Fruit fly (Drosophila melanogaster): Measurements from ENCODE around the gene Naa60.

The Naa60 gene

DNA sequence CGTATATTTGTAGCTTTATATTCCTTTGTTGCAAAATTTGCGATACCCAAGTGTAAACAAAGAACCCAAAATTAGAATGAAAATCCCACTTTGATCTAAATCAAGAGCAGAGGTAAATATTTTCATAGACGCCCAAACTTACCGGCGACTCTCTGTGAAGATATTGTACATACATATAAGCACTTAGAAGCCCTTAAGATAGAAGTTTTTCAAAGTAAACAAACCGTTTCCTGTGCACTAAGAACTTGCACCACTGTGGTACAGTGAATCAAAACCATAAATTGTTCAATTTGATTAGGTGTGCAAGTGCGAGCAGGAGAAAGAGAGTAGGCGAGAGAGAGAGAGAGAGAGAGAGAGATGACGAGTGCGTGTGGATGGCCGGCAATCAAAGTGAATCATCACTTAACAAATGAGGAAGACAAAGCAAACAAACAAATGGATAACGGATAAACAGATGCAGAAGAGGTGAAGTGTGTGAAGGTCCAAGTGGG lies 48.6 kb upstream of the Naa60 start (continued):
- TF ChIP-seq CG6792 (GFP tag; optimal IDR thresholded peaks at IDR 0.05) (peak; percentile 28), CG7368 (GFP tag; optimal IDR thresholded peaks at IDR 0.05) (no peak), CG8119 (GFP tag; IDR thresholded peaks at IDR 0.05) (no peak), Eip93F (GFP tag; optimal IDR thresholded peaks at IDR 0.05) (no peak), topi (GFP tag; optimal IDR thresholded peaks at IDR 0.05) (peak; percentile 19), CG6808 (GFP tag; optimal IDR thresholded peaks at IDR 0.05) (no peak), Sox15 (GFP tag; optimal IDR thresholded peaks at IDR 0.05) (no peak), spab (GFP tag; optimal IDR thresholded peaks at IDR 0.05) (peak; percentile 19), CG10631 (GFP tag; optimal IDR thresholded peaks at IDR 0.05) (peak; percentile 10), CG34406 (GFP tag; optimal IDR thresholded peaks at IDR 0.05) (peak; percentile 20), Gug (GFP tag; IDR thresholded peaks at IDR 0.05) (no peak), esn (GFP tag; optimal IDR thresholded peaks at IDR 0.05) (peak; percentile 52), CG4318 (GFP tag; optimal IDR thresholded peaks at IDR 0.05) (peak; percentile 32), CG6854 (GFP tag; optimal IDR thresholded peaks at IDR 0.05) (no peak), CG8319 (GFP tag; optimal IDR thresholded peaks at IDR 0.05) (no peak), net (GFP tag; optimal IDR thresholded peaks at IDR 0.05) (peak; percentile 60), svp (GFP tag) (peak; percentile 39)

DNA sequence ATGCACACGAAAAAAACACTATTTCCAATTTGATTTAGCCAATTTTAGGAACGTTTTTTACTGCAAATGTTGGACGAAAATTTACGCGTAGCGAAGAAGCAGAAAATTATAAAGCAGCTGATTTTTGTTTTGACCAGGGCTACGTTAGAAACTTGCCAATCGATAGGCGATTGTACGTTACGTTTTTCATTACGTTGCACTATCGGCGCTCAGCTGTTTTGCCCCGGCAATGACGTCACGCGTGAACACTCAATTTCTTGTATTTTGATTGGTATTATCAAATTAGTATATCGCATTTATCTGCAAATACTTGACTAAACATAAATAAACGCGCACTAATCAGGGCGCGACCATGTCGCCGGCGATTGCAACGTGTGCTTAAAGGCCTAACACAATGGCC lies 47.7 kb upstream of the Naa60 start, which contains the start of the genes fry and CG16717:
fry (minus strand) TSS at position 110 of the 400 bp plus-strand sequence.
CG16717 (plus strand) TSS at position 208 of the 400 bp plus-strand sequence.
- TF ChIP-seq vri (GFP tag; optimal IDR thresholded peaks at IDR 0.05) (peak; percentile 47), Eip78C (GFP tag) (peak; percentile 7), Hr4 (GFP tag; optimal IDR thresholded peaks at IDR 0.05) (no peak)

DNA sequence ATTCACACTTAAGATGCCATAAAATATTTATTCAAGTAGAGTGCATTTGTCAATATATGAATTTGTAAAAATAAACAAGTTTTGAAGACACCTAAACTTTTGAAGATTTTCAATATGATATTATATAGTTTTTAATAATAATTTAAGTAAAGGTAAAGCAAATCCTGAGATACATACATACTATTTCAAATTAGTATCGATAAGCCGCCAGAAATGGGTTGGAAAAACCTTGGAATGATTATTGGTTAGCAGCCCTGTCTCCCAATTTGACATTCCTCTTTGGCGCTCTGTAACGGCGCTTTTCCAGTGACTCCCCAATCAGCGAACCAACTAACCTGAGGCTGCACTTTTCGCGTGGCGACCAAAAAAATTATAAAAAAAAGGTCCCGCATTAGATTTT lies 45.7 kb upstream of the Naa60 start, which contains the start of gene alphaTub67C:
alphaTub67C (plus strand) TSS at position 301 of the 400 bp plus-strand sequence.
- no peak for TF ChIP-seq pdm3 (GFP tag; optimal IDR thresholded peaks at IDR 0.05)
- no peak for TF ChIP-seq Hr4 (GFP tag; optimal IDR thresholded peaks at IDR 0.05)
- no peak for TF ChIP-seq CG8319 (GFP tag; optimal IDR thresholded peaks at IDR 0.05)
- TF ChIP-seq esn (GFP tag; optimal IDR thresholded peaks at IDR 0.05) = no peak
- TF ChIP-seq Sox15 (GFP tag; optimal IDR thresholded peaks at IDR 0.05) = no peak
- TF ChIP-seq CG3032 (tag; optimal IDR thresholded peaks at IDR 0.05) = no peak
- no peak for TF ChIP-seq fd85E (GFP tag; optimal IDR thresholded peaks at IDR 0.05)
- TF ChIP-seq CG3919 (GFP tag; optimal IDR thresholded peaks at IDR 0.05) = no peak
- no peak for TF ChIP-seq CG6808 (GFP tag; optimal IDR thresholded peaks at IDR 0.05)
- TF ChIP-seq salr (GFP tag; optimal IDR thresholded peaks at IDR 0.05) = no peak
- no peak for TF ChIP-seq CG31627 (GFP tag; optimal IDR thresholded peaks at IDR 0.05)
- TF ChIP-seq net (GFP tag; optimal IDR thresholded peaks at IDR 0.05) = no peak
- TF ChIP-seq CG11902 (GFP tag; optimal IDR thresholded peaks at IDR 0.05) = no peak

DNA sequence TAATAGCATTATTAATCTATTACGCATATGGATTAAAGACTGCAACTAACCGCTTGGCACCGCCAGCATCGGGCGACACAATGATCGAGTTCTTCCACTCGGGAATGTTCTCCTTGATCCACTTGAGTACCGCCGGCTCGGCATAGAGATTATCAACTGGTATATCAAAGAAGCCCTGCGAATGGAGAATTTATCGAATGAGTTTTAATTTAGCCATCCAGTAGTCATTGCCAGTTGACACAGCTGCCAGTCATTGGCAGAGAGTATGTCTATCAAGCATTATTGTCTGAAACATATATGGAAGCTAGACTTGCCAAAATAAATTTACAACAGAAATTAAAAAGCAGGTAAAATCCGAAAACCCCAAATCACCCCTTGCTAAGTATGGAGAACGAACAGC lies 41.8 kb upstream of the Naa60 start, which contains the start of gene CG16719:
CG16719 (plus strand) TSS at position 301 of the 400 bp plus-strand sequence.
- TF ChIP-seq CG34406 (GFP tag; optimal IDR thresholded peaks at IDR 0.05) (no peak), achi (GFP tag; optimal IDR thresholded peaks at IDR 0.05) (no peak), dsx (GFP tag; optimal IDR thresholded peaks at IDR 0.05; ENCODE audit: poor library complexity, severe bottlenecking) (no peak), Met (GFP tag; optimal IDR thresholded peaks at IDR 0.05) (no peak), Ets21C (GFP tag; optimal IDR thresholded peaks at IDR 0.05) (no peak), ss (GFP tag; optimal IDR thresholded peaks at IDR 0.05) (no peak), CG3032 (tag; optimal IDR thresholded peaks at IDR 0.05) (no peak), CG11294 (GFP tag; IDR thresholded peaks at IDR 0.05) (no peak), CG9139 (GFP tag; optimal IDR thresholded peaks at IDR 0.05) (no peak)

DNA sequence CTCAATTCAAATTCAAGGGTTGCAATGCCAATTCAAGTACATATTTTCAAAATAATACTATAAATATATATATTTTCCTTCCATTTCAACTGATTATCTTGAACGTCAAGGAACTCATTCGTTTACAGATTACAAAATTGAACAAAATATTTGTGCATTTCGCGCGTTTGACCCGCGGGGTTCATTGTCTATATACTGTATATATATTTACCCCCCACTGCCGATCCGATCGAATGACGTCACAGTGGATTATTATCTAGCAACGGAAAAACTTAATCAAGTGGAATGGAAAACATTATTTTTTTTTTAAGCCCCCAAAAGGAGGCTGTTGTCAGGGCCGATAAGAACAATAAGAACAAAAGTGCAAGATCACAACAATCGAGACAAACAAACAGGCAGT lies 39.2 kb upstream of the Naa60 start:
- TF ChIP-seq svp (GFP tag) (peak; percentile 95), achi (GFP tag; optimal IDR thresholded peaks at IDR 0.05) (no peak)

Data from whole organism, prepupa.